Worm (Caenorhabditis elegans): ENCODE data around the gene K07E8.7.

K07E8.7 gene

DNA sequence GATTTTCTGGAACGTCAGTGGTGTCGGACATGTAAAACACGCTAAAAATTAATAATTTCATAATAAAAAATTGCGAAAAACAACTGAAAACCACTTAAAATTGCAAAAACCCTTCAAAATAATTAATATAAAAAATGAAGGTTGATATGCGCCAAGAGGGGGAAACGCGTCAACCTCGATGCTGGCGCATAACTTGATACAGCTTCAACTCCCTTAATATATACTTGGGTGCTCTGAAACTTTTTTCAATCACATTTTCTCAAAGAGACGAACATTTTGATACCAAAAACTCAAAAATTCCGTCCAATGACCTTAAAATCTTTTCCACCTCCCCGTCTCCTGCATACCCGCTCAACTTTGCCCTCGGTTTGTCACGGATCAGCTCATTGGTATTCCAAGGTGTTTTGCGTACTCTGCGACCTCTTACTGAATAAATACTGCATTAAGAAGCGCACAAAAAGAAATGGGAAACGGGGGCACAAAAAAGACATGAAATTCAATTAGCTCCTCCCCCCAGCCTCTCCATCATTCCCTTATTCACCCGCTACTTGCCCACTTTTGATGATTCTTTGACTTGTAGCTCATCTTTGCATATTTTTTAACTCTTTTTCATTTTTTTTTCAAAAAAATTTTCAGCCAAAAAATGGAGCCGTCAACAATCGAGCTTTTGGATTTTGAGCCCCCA lies at the start of gene K07E8.7, which contains the start of gene frpr-14:
TSS of gene K07E8.7 (minus strand) at position 47 of the 685 bp plus-strand sequence.
TSS of gene frpr-14 (plus strand) at position 635 of the 685 bp plus-strand sequence.
- TF ChIP-seq ztf-23 (GFP tag; IDR thresholded peaks at IDR 0.05) (no peak), ztf-29 (GFP tag; IDR thresholded peaks at IDR 0.05) (no peak), cog-1 (tag; optimal IDR thresholded peaks at IDR 0.05) (no peak), tab-1 (GFP tag; IDR thresholded peaks at IDR 0.05) (0 out of 2 replicates have a peak, but pooled peaks have one; percentile 16)

DNA sequence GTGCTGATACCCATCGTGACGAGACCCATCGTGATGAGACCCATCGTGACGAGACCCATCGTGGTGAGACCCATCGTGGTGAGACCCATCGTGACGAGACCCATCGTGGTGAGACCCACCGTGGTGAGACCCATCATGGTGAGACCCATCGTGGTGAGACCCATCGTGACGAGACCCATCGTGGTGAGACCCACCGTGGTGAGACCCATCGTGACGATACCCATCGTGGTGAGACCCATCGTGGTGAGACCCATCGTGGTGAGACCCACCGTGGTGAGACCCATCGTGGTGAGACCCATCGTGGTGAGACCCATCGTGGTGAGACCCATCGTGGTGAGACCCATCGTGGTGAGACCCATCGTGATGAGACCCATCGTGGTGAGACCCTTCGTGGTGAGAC lies 48.3 kb upstream of the K07E8.7 start:
- TF ChIP-seq tab-1 (GFP tag; IDR thresholded peaks at IDR 0.05): 0 out of 2 replicates have a peak, but pooled peaks have one; percentile 45
- TF ChIP-seq ztf-23 (GFP tag; IDR thresholded peaks at IDR 0.05): peak; percentile 48; the same call in 1 of the 2 replicates

DNA sequence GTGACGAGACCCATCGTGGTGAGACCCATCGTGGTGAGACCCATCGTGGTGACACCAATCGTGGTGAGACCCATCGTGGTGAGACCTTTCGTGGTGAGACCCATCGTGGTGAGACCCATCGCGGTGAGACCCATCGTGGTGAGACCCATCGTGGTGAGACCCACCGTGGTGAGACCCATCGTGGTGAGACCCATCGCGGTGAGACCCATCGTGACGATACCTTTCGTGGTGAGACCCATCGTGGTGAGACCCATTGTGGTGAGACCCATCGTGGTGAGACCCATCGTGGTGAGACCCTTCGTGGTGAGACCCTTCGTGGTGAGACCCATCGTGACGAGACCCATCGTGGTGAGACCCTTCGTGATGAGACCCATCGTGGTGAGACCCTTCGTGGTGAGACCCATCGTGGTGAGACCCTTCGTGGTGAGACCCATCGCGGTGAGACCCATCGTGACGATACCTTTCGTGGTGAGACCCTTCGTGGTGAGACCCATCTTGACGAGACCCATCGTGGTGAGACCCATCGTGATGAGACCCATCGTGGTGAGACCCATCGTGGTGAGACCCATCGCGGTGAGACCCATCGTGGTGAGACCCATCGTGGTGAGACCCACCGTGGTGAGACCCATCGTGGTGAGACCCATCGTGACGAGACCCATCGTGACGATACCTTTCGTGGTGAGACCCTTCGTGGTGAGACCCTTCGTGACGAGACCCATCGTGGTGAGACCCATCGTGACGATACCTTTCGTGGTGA lies 46.8 kb upstream of the K07E8.7 start:
- peak; percentile 66 for TF ChIP-seq klf-2 (GFP tag; conservative IDR thresholded peaks at IDR 0.05)
- peak; percentile 59 for TF ChIP-seq ref-1 (GFP tag; conservative IDR thresholded peaks at IDR 0.05)
- peak; percentile 69 for TF ChIP-seq flt-1 (GFP tag; IDR thresholded peaks at IDR 0.05)
- TF ChIP-seq ztf-29 (GFP tag; IDR thresholded peaks at IDR 0.05): peak; percentile 23; the same call in 1 of the 2 replicates
- peak; percentile 81 for TF ChIP-seq tab-1 (GFP tag; IDR thresholded peaks at IDR 0.05)
- TF ChIP-seq T22C8.4 (GFP tag; IDR thresholded peaks at IDR 0.05): peak; percentile 75

DNA sequence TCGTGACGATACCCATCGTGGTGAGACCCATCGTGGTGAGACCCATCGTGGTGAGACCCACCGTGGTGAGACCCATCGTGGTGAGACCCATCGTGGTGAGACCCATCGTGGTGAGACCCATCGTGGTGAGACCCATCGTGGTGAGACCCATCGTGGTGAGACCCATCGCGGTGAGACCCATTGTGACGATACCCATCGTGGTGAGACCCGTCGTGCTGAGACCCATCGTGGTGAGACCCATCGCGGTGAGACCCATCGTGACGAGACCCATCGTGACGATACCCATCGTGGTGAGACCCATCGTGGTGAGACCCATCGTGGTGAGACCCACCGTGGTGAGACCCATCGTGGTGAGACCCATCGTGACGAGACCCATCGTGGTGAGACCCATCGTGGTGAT lies 44.9 kb upstream of the K07E8.7 start:
- TF ChIP-seq T22C8.4 (GFP tag; IDR thresholded peaks at IDR 0.05) (peak; percentile 34; the same call in 1 of the 2 replicates), ztf-23 (GFP tag; IDR thresholded peaks at IDR 0.05) (peak; percentile 41; the same call in 1 of the 2 replicates), tab-1 (GFP tag; IDR thresholded peaks at IDR 0.05) (peak; percentile 80), ref-1 (GFP tag; conservative IDR thresholded peaks at IDR 0.05) (0 out of 2 replicates have a peak, but pooled peaks have one; percentile 28)

DNA sequence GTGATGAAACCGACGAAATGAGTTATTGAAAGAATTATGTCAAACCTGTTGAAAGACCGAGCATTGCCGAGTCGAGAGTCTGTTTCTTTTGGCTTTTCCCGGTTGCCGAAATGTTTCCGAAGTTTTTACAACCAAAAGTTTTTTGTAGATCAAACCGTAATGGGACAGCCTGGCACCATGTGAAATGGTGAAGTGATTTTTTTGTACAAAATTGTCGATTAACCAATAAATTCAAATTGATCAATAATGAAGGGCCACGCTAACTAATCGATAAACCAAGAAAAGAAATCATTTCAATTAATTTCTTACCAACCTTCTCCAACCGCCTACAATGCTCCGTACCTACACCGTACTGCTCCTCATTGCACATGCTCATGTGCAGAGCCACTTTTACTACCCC lies 41.4 kb upstream of the K07E8.7 start, which contains the start of gene T02H6.3:
TSS of gene T02H6.3 (plus strand) at position 301 of the 400 bp plus-strand sequence.
- no peak for TF ChIP-seq med-1 (GFP tag; optimal IDR thresholded peaks at IDR 0.05; ENCODE audit: insufficient read depth)
- no peak for TF ChIP-seq ztf-23 (GFP tag; IDR thresholded peaks at IDR 0.05)
- no peak for TF ChIP-seq ztf-29 (GFP tag; IDR thresholded peaks at IDR 0.05)
- TF ChIP-seq tab-1 (GFP tag; IDR thresholded peaks at IDR 0.05): no peak

DNA sequence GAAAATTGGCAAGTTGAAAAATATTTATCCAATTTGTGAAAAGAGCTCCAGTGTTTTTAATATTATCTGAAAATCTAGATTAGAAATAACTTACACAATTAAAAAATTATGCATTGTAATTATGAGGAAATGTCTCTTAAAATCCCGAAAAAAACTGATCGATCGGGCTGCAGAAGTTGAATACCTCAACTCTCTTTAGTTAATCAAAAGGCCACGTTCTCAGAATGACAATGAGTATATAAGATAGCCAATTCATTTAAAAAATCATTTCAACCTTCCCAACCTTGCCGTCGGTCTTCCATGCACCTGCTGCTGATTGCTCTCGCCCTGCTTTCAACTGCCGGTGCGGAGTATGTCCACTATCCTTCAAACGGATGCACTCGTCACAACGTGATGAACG lies 39.6 kb upstream of the K07E8.7 start, which contains the start of gene T02H6.4:
TSS of gene T02H6.4 (plus strand) at position 301 of the 400 bp plus-strand sequence.
- TF ChIP-seq med-1 (GFP tag; optimal IDR thresholded peaks at IDR 0.05; ENCODE audit: insufficient read depth) (no peak), ztf-29 (GFP tag; IDR thresholded peaks at IDR 0.05) (no peak)

DNA sequence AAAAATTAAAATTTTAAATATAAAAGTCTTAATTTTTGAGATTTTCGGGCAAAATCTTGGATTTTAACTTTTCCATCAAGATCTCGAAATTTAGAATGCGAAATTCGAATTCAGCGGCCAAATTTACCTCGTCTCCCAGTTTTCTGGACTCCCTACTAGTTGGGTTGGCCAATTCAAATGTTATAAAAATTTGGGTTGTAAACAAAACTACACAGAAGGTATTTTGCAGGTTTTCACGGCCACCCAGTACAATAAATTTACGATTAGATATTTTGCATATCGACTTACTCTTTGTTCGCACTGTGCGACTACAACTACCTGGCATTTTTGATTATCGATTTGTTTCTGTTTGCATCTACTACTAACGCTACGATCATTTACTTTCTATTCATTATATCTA lies 34.6 kb upstream of the K07E8.7 start, which contains the start of gene T02H6.5:
TSS of gene T02H6.5 (plus strand) at position 301 of the 400 bp plus-strand sequence.
- TF ChIP-seq T22C8.4 (GFP tag; IDR thresholded peaks at IDR 0.05) (no peak), ref-1 (GFP tag; conservative IDR thresholded peaks at IDR 0.05) (no peak), med-1 (GFP tag; optimal IDR thresholded peaks at IDR 0.05; ENCODE audit: insufficient read depth) (no peak), tab-1 (GFP tag; IDR thresholded peaks at IDR 0.05) (no peak), ztf-29 (GFP tag; IDR thresholded peaks at IDR 0.05) (no peak), flt-1 (GFP tag; IDR thresholded peaks at IDR 0.05) (no peak), ztf-23 (GFP tag; IDR thresholded peaks at IDR 0.05) (no peak), cog-1 (tag; optimal IDR thresholded peaks at IDR 0.05) (no peak), klf-2 (GFP tag; conservative IDR thresholded peaks at IDR 0.05) (no peak)

DNA sequence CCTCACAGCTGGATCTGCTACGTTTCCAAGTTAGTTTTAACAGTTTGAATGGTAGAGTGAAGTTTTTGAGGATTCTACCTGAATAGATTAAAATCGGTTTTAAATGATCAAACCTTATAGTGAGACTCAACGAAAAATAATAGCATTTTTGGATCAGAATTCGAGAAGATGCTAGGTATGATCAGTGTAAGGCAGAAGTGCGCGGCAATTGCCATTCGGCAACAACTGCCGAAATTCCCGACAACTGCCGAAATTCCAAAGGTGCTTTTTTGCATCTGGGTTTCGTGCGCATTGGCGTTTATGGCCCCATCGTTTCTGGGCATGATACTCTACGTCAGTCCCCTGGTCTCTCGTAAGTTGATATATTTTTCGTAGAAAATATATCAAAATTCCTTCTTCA lies 33.3 kb upstream of the K07E8.7 start, which contains the start of gene T02H6.6:
TSS of gene T02H6.6 (plus strand) at position 301 of the 400 bp plus-strand sequence.
- TF ChIP-seq med-1 (GFP tag; optimal IDR thresholded peaks at IDR 0.05; ENCODE audit: insufficient read depth): no peak
- no peak for TF ChIP-seq klf-2 (GFP tag; conservative IDR thresholded peaks at IDR 0.05)
- TF ChIP-seq cog-1 (tag; optimal IDR thresholded peaks at IDR 0.05): no peak
- TF ChIP-seq T22C8.4 (GFP tag; IDR thresholded peaks at IDR 0.05): no peak
- no peak for TF ChIP-seq ztf-29 (GFP tag; IDR thresholded peaks at IDR 0.05)
- TF ChIP-seq ztf-23 (GFP tag; IDR thresholded peaks at IDR 0.05): no peak
- TF ChIP-seq flt-1 (GFP tag; IDR thresholded peaks at IDR 0.05): no peak
- TF ChIP-seq tab-1 (GFP tag; IDR thresholded peaks at IDR 0.05): no peak
- TF ChIP-seq ref-1 (GFP tag; conservative IDR thresholded peaks at IDR 0.05): no peak

DNA sequence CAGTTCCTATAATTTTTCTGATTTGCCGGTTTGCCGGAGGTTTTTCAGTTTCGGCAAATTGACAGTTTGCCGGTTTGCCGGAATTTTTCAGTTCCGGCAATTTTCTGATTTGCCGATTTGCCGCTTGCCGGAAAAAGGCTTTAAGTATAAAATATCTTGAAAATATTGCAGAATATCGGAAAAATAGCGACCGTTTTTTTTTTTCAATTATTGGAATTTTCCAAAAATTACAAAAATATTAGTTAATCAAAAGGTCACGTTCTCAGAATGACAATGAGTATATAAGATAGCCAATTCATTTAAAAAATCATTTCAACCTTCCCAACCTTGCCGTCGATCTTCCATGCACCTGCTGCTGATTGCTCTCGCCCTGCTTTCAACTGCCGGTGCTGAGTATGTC lies 32.2 kb upstream of the K07E8.7 start, which contains the start of gene T02H6.7:
TSS of gene T02H6.7 (plus strand) at position 301 of the 400 bp plus-strand sequence.
- TF ChIP-seq med-1 (GFP tag; optimal IDR thresholded peaks at IDR 0.05; ENCODE audit: insufficient read depth): no peak
- no peak for TF ChIP-seq cog-1 (tag; optimal IDR thresholded peaks at IDR 0.05)
- TF ChIP-seq ztf-23 (GFP tag; IDR thresholded peaks at IDR 0.05): no peak
- no peak for TF ChIP-seq ztf-29 (GFP tag; IDR thresholded peaks at IDR 0.05)
- TF ChIP-seq tab-1 (GFP tag; IDR thresholded peaks at IDR 0.05): no peak
- TF ChIP-seq T22C8.4 (GFP tag; IDR thresholded peaks at IDR 0.05): no peak
- TF ChIP-seq ref-1 (GFP tag; conservative IDR thresholded peaks at IDR 0.05): no peak
- no peak for TF ChIP-seq klf-2 (GFP tag; conservative IDR thresholded peaks at IDR 0.05)

DNA sequence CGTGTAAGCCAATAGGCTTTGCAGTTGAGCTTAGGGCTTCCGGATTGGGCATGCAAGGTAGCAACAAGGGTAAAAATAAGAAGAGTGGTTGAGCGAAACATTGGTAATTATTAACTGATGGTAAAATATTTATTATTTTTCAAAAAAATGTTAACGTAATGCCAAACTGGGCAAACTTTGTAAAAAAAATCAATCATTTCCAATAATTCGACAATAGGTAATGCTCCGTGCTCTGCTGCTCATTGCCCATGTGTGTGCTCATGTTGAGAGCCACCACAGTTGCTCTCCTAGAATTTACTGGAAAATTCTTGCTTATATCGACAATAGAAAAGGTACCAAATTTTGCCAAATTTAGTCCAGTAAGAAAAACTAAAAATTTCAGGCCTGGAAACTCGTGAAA lies 30.4 kb upstream of the K07E8.7 start, which contains the start of the genes T02H6.10 and T02H6.8:
TSS of gene T02H6.10 (minus strand) at position 101 of the 400 bp plus-strand sequence.
TSS of gene T02H6.8 (plus strand) at position 221 of the 400 bp plus-strand sequence.
- TF ChIP-seq flt-1 (GFP tag; IDR thresholded peaks at IDR 0.05) (no peak), ref-1 (GFP tag; conservative IDR thresholded peaks at IDR 0.05) (no peak), tab-1 (GFP tag; IDR thresholded peaks at IDR 0.05) (no peak)

Measured in whole organism, midembryonic.